Fruit fly (Drosophila melanogaster) whole organism, prepupa: ENCODE results near the gene Ubi-p63E.

Experiments used
- CG16779 ChIP-seq: fragments of 200-800 bp; sonication (Bioruptor generic); optimal IDR thresholded peaks from 3 replicates; lab custom pipeline; 2017; ENCODE audit warnings: missing biosample characterization, mild to moderate bottlenecking, missing genetic modification characterization
- CG3919 ChIP-seq: fragments of 200-800 bp; sonication (Bioruptor generic); optimal IDR thresholded peaks from 3 replicates; lab custom pipeline; 2016; ENCODE audit warnings: missing biosample characterization, missing genetic modification characterization
- CG8319 ChIP-seq: fragments of 200-800 bp; sonication (Bioruptor generic); optimal IDR thresholded peaks from 3 replicates; lab custom pipeline; 2016; ENCODE audit warnings: missing biosample characterization, missing genetic modification characterization
- Eip93F ChIP-seq: fragments of 200-800 bp; sonication (Bioruptor generic); optimal IDR thresholded peaks from 2 replicates; lab custom pipeline; 2016; ENCODE audit warnings: missing biosample characterization, mild to moderate bottlenecking, missing genetic modification characterization
- Gug ChIP-seq: fragments of 200-800 bp; sonication (Bioruptor generic); IDR thresholded peaks from 2 replicates; pipeline ENCODE4 v1.3.6; 2022; ENCODE audit warnings: missing biosample characterization, missing genetic modification characterization
- Lpt ChIP-seq: fragments of 200-800 bp; sonication (Bioruptor generic); optimal IDR thresholded peaks from 3 replicates; lab custom pipeline; 2016; ENCODE audit warnings: missing biosample characterization, missing genetic modification characterization
- OdsH ChIP-seq: fragments of 200-800 bp; sonication (Bioruptor generic); optimal IDR thresholded peaks from 3 replicates; lab custom pipeline; 2016; ENCODE audit warnings: missing biosample characterization, missing genetic modification characterization
- Smox ChIP-seq: fragments of 200-800 bp; sonication (Bioruptor generic); optimal IDR thresholded peaks from 3 replicates; lab custom pipeline; 2016; ENCODE audit warnings: missing biosample characterization, missing genetic modification characterization
- Sox14 ChIP-seq: fragments of 200-800 bp; sonication (Bioruptor generic); optimal IDR thresholded peaks from 3 replicates; lab custom pipeline; 2016; ENCODE audit warnings: missing biosample characterization, missing genetic modification characterization
- acj6 ChIP-seq: fragments of 200-800 bp; sonication (Bioruptor generic); optimal IDR thresholded peaks from 3 replicates; lab custom pipeline; 2016; ENCODE audit warnings: missing biosample characterization, missing genetic modification characterization
- esn ChIP-seq: fragments of 200-800 bp; sonication (Bioruptor generic); optimal IDR thresholded peaks from 2 replicates; lab custom pipeline; 2016; ENCODE audit warnings: missing biosample characterization, mild to moderate bottlenecking, missing genetic modification characterization, moderate library complexity
- fkh ChIP-seq: fragments of 200-800 bp; sonication (Bioruptor generic); optimal IDR thresholded peaks from 3 replicates; lab custom pipeline; 2017; ENCODE audit warnings: missing biosample characterization, mild to moderate bottlenecking, missing genetic modification characterization, moderate library complexity

dm6 chr3L:3873094-3873493 lies 29.9 kb downstream of the Ubi-p63E start:
- TF ChIP-seq Eip93F (GFP tag; lab: Kevin White, UChicago) (no peak), OdsH (GFP tag; lab: Kevin White, UChicago) (no peak), Sox14 (GFP tag; lab: Kevin White, UChicago) (no peak), CG16779 (no peak), esn (no peak), Smox (GFP tag; lab: Kevin White, UChicago) (no peak), Lpt (GFP tag; lab: Kevin White, UChicago) (no peak), acj6 (GFP tag; lab: Kevin White, UChicago) (no peak), Gug (GFP tag; lab: Robert Waterston, UW) (no peak), CG3919 (GFP tag; lab: Kevin White, UChicago) (no peak), CG8319 (no peak), fkh (GFP tag; lab: Kevin White, UChicago) (no peak)
